Worm (Caenorhabditis elegans): ENCODE results near the gene str-14.

- TF ChIP-seq ref-1 (GFP tag; conservative IDR thresholded peaks at IDR 0.05), result no peak
- TF ChIP-seq T22C8.4 (GFP tag; IDR thresholded peaks at IDR 0.05), result no peak
- TF ChIP-seq ztf-29 (GFP tag; IDR thresholded peaks at IDR 0.05), result no peak
- TF ChIP-seq flt-1 (GFP tag; IDR thresholded peaks at IDR 0.05), result no peak
- no peak for TF ChIP-seq klf-2 (GFP tag; conservative IDR thresholded peaks at IDR 0.05)
- TF ChIP-seq cog-1 (tag; optimal IDR thresholded peaks at IDR 0.05), result no peak
- no peak for TF ChIP-seq ztf-23 (GFP tag; IDR thresholded peaks at IDR 0.05)
- TF ChIP-seq med-1 (GFP tag; optimal IDR thresholded peaks at IDR 0.05; ENCODE audit: insufficient read depth), result no peak
Measured at ce11 chrV:16483044-16483443, 28.1 kb upstream of the str-14 start, which contains the start of gene F57E7.2.

All from whole organism, midembryonic.